Worm (Caenorhabditis elegans) whole organism, late embryonic: Measurements from ENCODE around the gene C16C10.2.
A peak's percentile ranks its signal among the peaks of the same experiment; 100 is the strongest.

Experiments used
- C38D4.7 ChIP-seq: fragments of 200-800 bp; sonication (Bioruptor generic); optimal IDR thresholded peaks from 2 replicates; lab custom pipeline; 2018; ENCODE audit warnings: mild to moderate bottlenecking, missing genetic modification characterization, moderate library complexity, missing compliant biosample characterization
- T23F11.4 ChIP-seq: fragments of 200-800 bp; sonication (Bioruptor generic); optimal IDR thresholded peaks from 2 replicates; lab custom pipeline; 2018; ENCODE audit warnings: mild to moderate bottlenecking, missing genetic modification characterization, missing compliant biosample characterization
- Y22D7AL.16 ChIP-seq: sonication (generic microtip); optimal IDR thresholded peaks from 2 replicates; lab custom pipeline; 2016; ENCODE audit warnings: missing genetic modification characterization, missing compliant biosample characterization
- ahr-1 ChIP-seq: sonication (generic microtip); optimal IDR thresholded peaks from 2 replicates; lab custom pipeline; 2016; ENCODE audit warnings: missing genetic modification characterization, missing compliant biosample characterization
- ama-1 ChIP-seq: fragments of 150-350 bp; optimal IDR thresholded peaks from 2 replicates; lab custom pipeline; 2014
- ceh-14 ChIP-seq: sonication (generic microtip); optimal IDR thresholded peaks from 2 replicates; lab custom pipeline; 2016; ENCODE audit warnings: missing genotype, missing genetic modification characterization, missing compliant biosample characterization
- ceh-18 ChIP-seq: sonication (generic microtip); optimal IDR thresholded peaks from 2 replicates; lab custom pipeline; 2016; ENCODE audit warnings: missing genetic modification characterization, missing compliant biosample characterization
- ceh-19 ChIP-seq: fragments of 200-800 bp; sonication (Bioruptor generic); optimal IDR thresholded peaks from 2 replicates; lab custom pipeline; 2018; ENCODE audit warnings: mild to moderate bottlenecking, missing genetic modification characterization, missing compliant biosample characterization
- ceh-2 ChIP-seq: sonication (generic microtip); optimal IDR thresholded peaks from 2 replicates; lab custom pipeline; 2016; ENCODE audit warnings: missing genotype, missing genetic modification characterization, missing compliant biosample characterization
- ceh-24 ChIP-seq: sonication (generic microtip); optimal IDR thresholded peaks from 2 replicates; lab custom pipeline; 2016; ENCODE audit warnings: mild to moderate bottlenecking, missing genetic modification characterization, missing compliant biosample characterization
- ceh-30 ChIP-seq: fragments of 150-350 bp; optimal IDR thresholded peaks from 2 replicates; lab custom pipeline; 2014; ENCODE audit warnings: missing biosample characterization, missing genetic modification characterization
- ceh-31 ChIP-seq: sonication (generic microtip); optimal IDR thresholded peaks from 2 replicates; lab custom pipeline; 2016; ENCODE audit warnings: missing genetic modification characterization, missing compliant biosample characterization
- ceh-34 ChIP-seq: sonication (generic microtip); optimal IDR thresholded peaks from 2 replicates; lab custom pipeline; 2016; ENCODE audit warnings: mild to moderate bottlenecking, missing genetic modification characterization, missing compliant biosample characterization
- ceh-48 ChIP-seq: sonication (generic microtip); optimal IDR thresholded peaks from 2 replicates; lab custom pipeline; 2016; ENCODE audit warnings: missing genetic modification characterization, inconsistent platforms, missing compliant biosample characterization
- ceh-6 ChIP-seq: fragments of 200-800 bp; sonication (Bioruptor generic); optimal IDR thresholded peaks from 2 replicates; lab custom pipeline; 2018; ENCODE audit warnings: mild to moderate bottlenecking, missing genetic modification characterization, missing compliant biosample characterization
- ceh-9 ChIP-seq: sonication (generic microtip); optimal IDR thresholded peaks from 2 replicates; lab custom pipeline; 2016; ENCODE audit warnings: mild to moderate bottlenecking, missing genetic modification characterization, inconsistent platforms, missing compliant biosample characterization
- che-1 ChIP-seq: sonication (generic microtip); optimal IDR thresholded peaks from 2 replicates; lab custom pipeline; 2016; ENCODE audit warnings: mild to moderate bottlenecking, missing genetic modification characterization, missing compliant biosample characterization
- dmd-4 ChIP-seq: sonication (generic microtip); optimal IDR thresholded peaks from 2 replicates; lab custom pipeline; 2016; ENCODE audit warnings: borderline replicate concordance, missing genetic modification characterization, missing compliant biosample characterization
- elt-2 ChIP-seq: sonication (generic microtip); optimal IDR thresholded peaks from 2 replicates; lab custom pipeline; 2016; ENCODE audit warnings: missing genetic modification reagents, missing genetic modification characterization, missing compliant biosample characterization
- fax-1 ChIP-seq: sonication (generic microtip); optimal IDR thresholded peaks from 2 replicates; lab custom pipeline; 2016; ENCODE audit warnings: missing genotype, missing genetic modification characterization, missing compliant biosample characterization
- fkh-6 ChIP-seq: sonication (generic microtip); optimal IDR thresholded peaks from 2 replicates; lab custom pipeline; 2016; ENCODE audit warnings: missing genetic modification characterization, missing compliant biosample characterization
- gmeb-2 ChIP-seq: sonication (generic microtip); optimal IDR thresholded peaks from 2 replicates; lab custom pipeline; 2016; ENCODE audit warnings: missing genetic modification characterization, inconsistent platforms, missing compliant biosample characterization
- hlh-13 ChIP-seq: fragments of 200-800 bp; sonication (Bioruptor generic); optimal IDR thresholded peaks from 2 replicates; lab custom pipeline; 2018; ENCODE audit warnings: mild to moderate bottlenecking, missing genetic modification characterization, missing compliant biosample characterization
- hlh-15 ChIP-seq: sonication (generic microtip); optimal IDR thresholded peaks from 2 replicates; lab custom pipeline; 2016; ENCODE audit warnings: missing genetic modification characterization, missing compliant biosample characterization
- hlh-30 ChIP-seq: sonication (generic microtip); optimal IDR thresholded peaks from 2 replicates; lab custom pipeline; 2017; ENCODE audit warnings: antibody characterized with exemption, missing genetic modification characterization, missing compliant biosample characterization; ENCODE audit not compliant: insufficient read depth
- hlh-8 ChIP-seq: sonication (generic microtip); optimal IDR thresholded peaks from 2 replicates; lab custom pipeline; 2016; ENCODE audit warnings: missing genotype, missing genetic modification characterization, missing compliant biosample characterization
- lim-6 ChIP-seq: sonication (generic microtip); optimal IDR thresholded peaks from 2 replicates; lab custom pipeline; 2016; ENCODE audit warnings: missing genetic modification characterization, missing compliant biosample characterization
- lin-11 ChIP-seq: fragments of 200-800 bp; sonication (Bioruptor generic); optimal IDR thresholded peaks from 2 replicates; lab custom pipeline; 2018; ENCODE audit warnings: mild to moderate bottlenecking, missing genetic modification characterization, missing compliant biosample characterization
- madf-2 ChIP-seq: sonication (generic microtip); optimal IDR thresholded peaks from 2 replicates; lab custom pipeline; 2017; ENCODE audit warnings: missing genetic modification characterization, missing compliant biosample characterization
- nhr-11 ChIP-seq: fragments of 150-350 bp; optimal IDR thresholded peaks from 2 replicates; lab custom pipeline; 2014; ENCODE audit warnings: missing biosample characterization, missing genetic modification characterization
- nhr-232 ChIP-seq: sonication (generic microtip); optimal IDR thresholded peaks from 2 replicates; lab custom pipeline; 2016; ENCODE audit warnings: missing genetic modification characterization, missing compliant biosample characterization
- odd-2 ChIP-seq: sonication (generic microtip); optimal IDR thresholded peaks from 2 replicates; lab custom pipeline; 2017; ENCODE audit warnings: antibody characterized with exemption, mild to moderate bottlenecking, missing genetic modification characterization, missing compliant biosample characterization
- pat-9 ChIP-seq: fragments of 200-800 bp; sonication (Bioruptor generic); optimal IDR thresholded peaks from 2 replicates; lab custom pipeline; 2018; ENCODE audit warnings: mild to moderate bottlenecking, missing genetic modification characterization, moderate library complexity, missing compliant biosample characterization
- pax-1 ChIP-seq: fragments of 150-350 bp; optimal IDR thresholded peaks from 2 replicates; lab custom pipeline; 2014; ENCODE audit warnings: missing biosample characterization, missing genetic modification characterization
- pha-4 ChIP-seq: fragments of 150-350 bp; optimal IDR thresholded peaks from 2 replicates; lab custom pipeline; 2018; ENCODE audit warnings: missing biosample characterization, missing genetic modification reagents, missing genetic modification characterization
- pqm-1 ChIP-seq: sonication (generic microtip); optimal IDR thresholded peaks from 2 replicates; lab custom pipeline; 2016; ENCODE audit warnings: missing genetic modification characterization, missing compliant biosample characterization
- ref-2 ChIP-seq: sonication (generic microtip); optimal IDR thresholded peaks from 2 replicates; lab custom pipeline; 2016; ENCODE audit warnings: missing genetic modification characterization, missing compliant biosample characterization
- sdc-2 ChIP-seq: sonication (generic microtip); optimal IDR thresholded peaks from 2 replicates; lab custom pipeline; 2016; ENCODE audit warnings: missing genotype, missing genetic modification characterization, missing compliant biosample characterization
- sox-2 ChIP-seq: fragments of 200-800 bp; sonication (Bioruptor generic); IDR thresholded peaks from 2 replicates; pipeline ENCODE4 v1.3.6; 2022; ENCODE audit warnings: missing genetic modification reagents, missing genetic modification characterization, missing compliant biosample characterization
- sox-4 ChIP-seq: sonication (generic microtip); optimal IDR thresholded peaks from 2 replicates; lab custom pipeline; 2017; ENCODE audit warnings: mild to moderate bottlenecking, missing genetic modification characterization, inconsistent platforms, missing compliant biosample characterization
- syd-9 ChIP-seq: sonication (generic microtip); optimal IDR thresholded peaks from 2 replicates; lab custom pipeline; 2016; ENCODE audit warnings: mild to moderate bottlenecking, missing genetic modification characterization, moderate library complexity, missing compliant biosample characterization
- tbx-7 ChIP-seq: sonication (generic microtip); optimal IDR thresholded peaks from 2 replicates; lab custom pipeline; 2016; ENCODE audit warnings: missing genotype, missing genetic modification characterization, missing compliant biosample characterization
- ttx-3 ChIP-seq: sonication (generic microtip); optimal IDR thresholded peaks from 2 replicates; lab custom pipeline; 2016; ENCODE audit warnings: missing genetic modification reagents, missing genetic modification characterization, missing compliant biosample characterization
- unc-42 ChIP-seq: sonication (generic microtip); optimal IDR thresholded peaks from 2 replicates; lab custom pipeline; 2016; ENCODE audit warnings: missing genotype, missing genetic modification characterization, missing compliant biosample characterization
- unc-55 ChIP-seq: sonication (generic microtip); optimal IDR thresholded peaks from 2 replicates; lab custom pipeline; 2017; ENCODE audit warnings: missing biosample characterization, missing genetic modification reagents, missing genetic modification characterization
- unc-86 ChIP-seq: sonication (generic microtip); optimal IDR thresholded peaks from 2 replicates; lab custom pipeline; 2016; ENCODE audit warnings: missing genetic modification characterization, missing compliant biosample characterization

Gene C16C10.2

ce11 chrIII:4152828-4153227 is 25.6 kb downstream of the C16C10.2 start:
- TF ChIP-seq ceh-9 (no peak), ama-1 (no peak), hlh-30 (tag; lab: Kevin White, UChicago) (no peak), pqm-1 (tag; lab: Kevin White, UChicago) (no peak), pax-1 (tag; lab: Kevin White, UChicago) (no peak), nhr-232 (no peak), ceh-30 (tag; lab: Kevin White, UChicago) (no peak), lin-11 (tag; lab: Kevin White, UChicago) (no peak), unc-55 (GFP tag; lab: Kevin White, UChicago) (no peak), odd-2 (no peak), gmeb-2 (tag; lab: Kevin White, UChicago) (no peak), fax-1 (tag; lab: Kevin White, UChicago) (no peak), fkh-6 (tag; lab: Kevin White, UChicago) (no peak), hlh-13 (GFP tag; lab: Kevin White, UChicago) (no peak)

DNA sequence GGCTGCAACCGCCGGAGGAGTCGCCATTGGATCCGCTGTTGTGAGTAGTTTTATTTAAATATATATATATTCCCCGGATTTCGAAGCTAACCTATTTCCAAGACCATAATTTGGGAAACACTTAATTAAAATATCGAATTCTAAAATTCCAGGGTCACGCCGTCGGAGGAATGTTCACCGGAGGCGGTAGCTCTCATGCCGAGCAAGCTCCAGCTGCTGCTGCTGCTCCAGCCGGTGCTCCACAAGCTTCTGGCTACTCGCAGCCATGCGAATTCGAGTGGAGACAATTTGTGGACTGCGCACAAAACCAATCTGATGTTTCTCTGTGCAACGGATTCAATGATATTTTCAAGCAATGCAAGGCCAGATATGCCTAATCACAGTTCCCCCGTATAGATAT is 26.2 kb downstream of the C16C10.2 start:
- no peak for TF ChIP-seq syd-9 (tag; lab: Kevin White, UChicago)
- TF ChIP-seq pqm-1 (tag; lab: Kevin White, UChicago), result no peak
- TF ChIP-seq ceh-18 (tag; lab: Kevin White, UChicago), result no peak
- no peak for TF ChIP-seq elt-2 (tag; lab: Kevin White, UChicago)
- TF ChIP-seq che-1 (tag; lab: Kevin White, UChicago), result no peak

DNA sequence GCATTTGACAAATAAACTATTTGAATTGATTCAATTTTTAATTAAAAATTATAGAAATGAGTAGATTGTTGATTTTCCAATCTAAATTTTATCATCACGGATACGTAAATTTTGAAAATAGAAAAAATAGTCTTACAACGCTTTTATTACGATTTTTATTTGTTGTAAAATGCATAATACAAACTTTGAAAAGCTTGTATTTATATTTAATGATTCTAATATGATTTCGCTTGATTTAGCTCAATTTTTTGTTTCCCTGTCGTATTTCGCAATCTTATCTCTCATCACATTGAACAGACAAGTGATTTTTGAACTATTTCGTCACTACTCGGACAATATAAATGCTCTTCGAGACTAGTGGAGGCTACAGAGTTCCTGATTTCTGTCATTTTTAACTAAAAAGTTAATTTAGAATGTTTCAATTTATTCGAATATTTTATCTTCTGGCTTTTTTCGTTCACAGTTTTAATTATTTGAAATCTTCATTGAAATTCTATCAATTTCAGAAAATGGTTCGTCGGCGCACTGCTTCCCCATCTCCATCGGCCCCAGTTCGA is 26.8 kb downstream of the C16C10.2 start, which contains the start of the genes wht-3 and har-1:
wht-3 (minus strand) TSS at position 51 of the 557 bp plus-strand sequence.
har-1 (plus strand) TSS at position 507 of the 557 bp plus-strand sequence.
- TF ChIP-seq ceh-24, result no peak
- no peak for TF ChIP-seq sdc-2
- TF ChIP-seq ceh-9, result no peak
- no peak for TF ChIP-seq ceh-2 (tag; lab: Kevin White, UChicago)
- TF ChIP-seq syd-9 (tag; lab: Kevin White, UChicago), result no peak
- TF ChIP-seq dmd-4, result no peak

DNA sequence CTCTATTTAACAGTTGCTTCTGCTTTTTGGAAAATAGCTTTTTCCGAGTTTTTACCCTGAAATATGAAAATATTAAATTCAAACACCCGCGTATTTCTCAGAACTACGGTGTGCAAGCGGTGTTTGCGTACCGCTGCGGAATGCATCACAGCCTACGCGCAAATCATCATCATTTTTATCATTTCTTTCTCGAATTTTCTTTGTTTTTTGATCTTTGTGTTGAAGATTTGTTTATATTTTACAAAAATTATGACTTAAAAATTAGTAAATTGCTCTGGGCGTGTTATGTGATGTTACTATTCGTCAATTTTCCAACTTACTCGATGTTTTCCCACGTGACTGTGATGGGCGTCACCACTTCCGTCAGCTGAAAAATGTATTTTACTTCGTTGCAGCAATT is 27.5 kb downstream of the C16C10.2 start:
- TF ChIP-seq unc-86 (tag; lab: Kevin White, UChicago), result peak; percentile 23
- no peak for TF ChIP-seq ceh-48 (tag; lab: Kevin White, UChicago)
- TF ChIP-seq ceh-14, result no peak
- no peak for TF ChIP-seq unc-42 (tag; lab: Kevin White, UChicago)
- TF ChIP-seq nhr-11, result no peak
- no peak for TF ChIP-seq pax-1 (tag; lab: Kevin White, UChicago)
- TF ChIP-seq sox-4 (tag; lab: Kevin White, UChicago), result no peak
- TF ChIP-seq C38D4.7 (GFP tag; lab: Kevin White, UChicago), result no peak
- TF ChIP-seq nhr-232, result no peak
- no peak for TF ChIP-seq sdc-2
- TF ChIP-seq ceh-34 (tag; lab: Kevin White, UChicago), result no peak
- TF ChIP-seq ceh-31 (tag; lab: Kevin White, UChicago), result peak; percentile 15
- no peak for TF ChIP-seq ceh-24
- no peak for TF ChIP-seq lin-11 (tag; lab: Kevin White, UChicago)
- TF ChIP-seq hlh-15 (tag; lab: Kevin White, UChicago), result no peak
- TF ChIP-seq tbx-7 (tag; lab: Kevin White, UChicago), result no peak
- no peak for TF ChIP-seq T23F11.4
- TF ChIP-seq ceh-9, result no peak
- TF ChIP-seq ceh-19 (GFP tag; lab: Kevin White, UChicago), result no peak
- no peak for TF ChIP-seq pha-4 (tag; lab: Kevin White, UChicago)
- TF ChIP-seq sox-2 (GFP tag; lab: Robert Waterston, UW), result no peak
- TF ChIP-seq ceh-6 (GFP tag; lab: Kevin White, UChicago), result no peak
- TF ChIP-seq ahr-1 (tag; lab: Kevin White, UChicago), result no peak
- TF ChIP-seq dmd-4, result no peak
- no peak for TF ChIP-seq ref-2 (tag; lab: Kevin White, UChicago)
- TF ChIP-seq fax-1 (tag; lab: Kevin White, UChicago), result no peak
- no peak for TF ChIP-seq ttx-3 (tag; lab: Kevin White, UChicago)
- TF ChIP-seq hlh-8 (tag; lab: Kevin White, UChicago), result no peak
- no peak for TF ChIP-seq pat-9 (tag; lab: Kevin White, UChicago)
- TF ChIP-seq lim-6 (tag; lab: Kevin White, UChicago), result no peak
- TF ChIP-seq Y22D7AL.16 (tag; lab: Kevin White, UChicago), result no peak
- TF ChIP-seq ceh-30 (tag; lab: Kevin White, UChicago), result peak; percentile 62
- TF ChIP-seq madf-2 (tag; lab: Kevin White, UChicago), result no peak
- no peak for TF ChIP-seq pqm-1 (tag; lab: Kevin White, UChicago)
